Fruit fly (Drosophila melanogaster): Measurements from ENCODE around the gene noc.

dm6 chr2L:14464974-14465373, 25.7 kb upstream of the noc start:
- TF ChIP-seq CG32121 (GFP tag; IDR thresholded peaks at IDR 0.05): no peak
- no peak for TF ChIP-seq rn (GFP tag; IDR thresholded peaks at IDR 0.05)
- peak; percentile 6 for TF ChIP-seq Pif1A (GFP tag; optimal IDR thresholded peaks at IDR 0.05)
- TF ChIP-seq CG17806 (tag; optimal IDR thresholded peaks at IDR 0.05): no peak
- TF ChIP-seq EcR (GFP tag; optimal IDR thresholded peaks at IDR 0.05): no peak
- no peak for TF ChIP-seq CG4496 (GFP tag; IDR thresholded peaks at IDR 0.05)
- no peak for TF ChIP-seq Snoo (tag; optimal IDR thresholded peaks at IDR 0.05)
- no peak for TF ChIP-seq Pif1B (GFP tag; optimal IDR thresholded peaks at IDR 0.05)
- TF ChIP-seq CG8159 (tag; optimal IDR thresholded peaks at IDR 0.05): no peak
- TF ChIP-seq CG12605 (GFP tag; IDR thresholded peaks at IDR 0.05): no peak
- TF ChIP-seq CG9948 (tag; optimal IDR thresholded peaks at IDR 0.05): no peak

All from whole organism, pupa.